Fruit fly (Drosophila melanogaster) Kc167 (cell line): ENCODE data around the gene RfC3.

ENCODE experiments used
- Sin3A ChIP-seq: fragments of >200 bp; optimal IDR thresholded peaks from 2 replicates; lab custom pipeline; 2018; ENCODE audit warnings: missing external identifiers
- h ChIP-seq: fragments of >200 bp; optimal IDR thresholded peaks from 3 replicates; lab custom pipeline; 2018; ENCODE audit warnings: missing external identifiers
- psq ChIP-seq: fragments of >200 bp; optimal IDR thresholded peaks from 2 replicates; lab custom pipeline; 2017; ENCODE audit warnings: missing external identifiers
- ttk ChIP-seq: sonication (Bioruptor generic); optimal IDR thresholded peaks from 2 replicates; lab custom pipeline; 2017; ENCODE audit warnings: missing external identifiers

DNA sequence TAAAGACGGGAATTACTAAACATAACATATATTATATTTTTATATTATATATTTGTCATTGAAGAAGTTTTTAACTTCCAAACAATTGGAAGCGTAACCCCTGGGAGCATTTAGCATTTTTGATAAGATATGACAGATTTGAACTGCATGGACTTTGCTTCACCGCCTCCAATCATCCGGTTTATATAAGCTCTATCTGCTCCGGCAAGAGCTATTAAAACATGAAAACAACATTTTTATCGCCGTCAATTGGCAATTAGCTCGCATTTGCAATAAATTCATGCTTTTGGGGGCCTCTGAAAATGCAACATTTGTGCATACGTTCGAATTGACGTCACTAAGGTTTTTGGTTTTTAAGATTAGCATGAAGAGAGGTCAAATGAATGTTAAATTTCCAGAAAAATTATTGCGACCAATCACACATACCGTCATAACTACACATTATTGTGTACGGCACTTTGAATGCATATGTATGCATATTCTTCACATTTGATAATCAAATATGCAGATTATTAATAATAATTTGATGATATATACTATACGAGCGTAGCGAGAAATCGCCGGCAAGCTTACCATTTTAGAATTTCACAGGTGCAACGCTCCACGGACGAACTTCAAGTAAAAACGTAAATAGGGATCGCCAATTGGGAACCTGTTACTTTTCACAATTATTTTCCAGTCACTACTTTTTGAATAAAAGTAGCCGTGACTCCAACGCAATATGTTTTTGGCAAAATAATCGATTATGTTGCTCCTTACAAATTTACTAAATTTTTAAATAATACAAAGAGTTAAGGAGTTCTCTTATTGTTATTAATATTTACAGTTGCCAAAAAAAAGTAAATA lies 23.1 kb upstream of the RfC3 start, which contains the start of gene Mdh1:
- TF ChIP-seq psq (lab: Kevin White, UChicago) (peak; percentile 52), ttk (lab: Kevin White, UChicago) (no peak), h (lab: Kevin White, UChicago) (no peak), Sin3A (lab: Kevin White, UChicago) (no peak)
